Worm (Caenorhabditis elegans) whole organism, L3 larva: Measurements from ENCODE around the gene scpl-4.

ENCODE experiments used
- R02D3.7 ChIP-seq: fragments of 150-350 bp; optimal IDR thresholded peaks from 2 replicates; lab custom pipeline; 2014; ENCODE audit warnings: missing biosample characterization, missing genetic modification characterization
- ZK546.5 ChIP-seq: sonication (generic microtip); optimal IDR thresholded peaks from 2 replicates; lab custom pipeline; 2017; ENCODE audit warnings: missing biosample characterization, missing genetic modification characterization
- aly-2 ChIP-seq: fragments of 150-350 bp; optimal IDR thresholded peaks from 2 replicates; lab custom pipeline; 2014; ENCODE audit warnings: missing biosample characterization, missing genetic modification characterization
- ama-1 ChIP-seq: fragments of 150-350 bp; optimal IDR thresholded peaks from 2 replicates; lab custom pipeline; 2018
- ceh-28 ChIP-seq: fragments of 150-350 bp; optimal IDR thresholded peaks from 2 replicates; lab custom pipeline; 2014; ENCODE audit warnings: missing biosample characterization, missing genetic modification reagents, missing genetic modification characterization
- ceh-82 ChIP-seq: fragments of 150-350 bp; optimal IDR thresholded peaks from 2 replicates; lab custom pipeline; 2014; ENCODE audit warnings: missing biosample characterization, missing genetic modification characterization
- daf-12 ChIP-seq: fragments of 150-350 bp; optimal IDR thresholded peaks from 2 replicates; lab custom pipeline; 2014; ENCODE audit warnings: missing biosample characterization, missing genetic modification reagents, missing genetic modification characterization
- egl-5 ChIP-seq: fragments of 150-350 bp; optimal IDR thresholded peaks from 2 replicates; lab custom pipeline; 2017; ENCODE audit warnings: missing biosample characterization, missing genetic modification reagents, missing genetic modification characterization, inconsistent platforms
- eor-1 ChIP-seq, 2 experiments: fragments of 150-350 bp; optimal IDR thresholded peaks; 2 replicates each; lab custom pipeline; 2014 to 2018; ENCODE audit warnings: missing biosample characterization in 2 of 2, missing genetic modification characterization in 2 of 2
- fkh-10 ChIP-seq: sonication (generic microtip); optimal IDR thresholded peaks from 2 replicates; lab custom pipeline; 2017; ENCODE audit warnings: missing biosample characterization, missing genetic modification reagents, missing genetic modification characterization
- fkh-2 ChIP-seq: fragments of 150-350 bp; optimal IDR thresholded peaks from 2 replicates; lab custom pipeline; 2014; ENCODE audit warnings: missing biosample characterization, missing genetic modification reagents, missing genetic modification characterization
- hmg-11 ChIP-seq: sonication (generic microtip); optimal IDR thresholded peaks from 2 replicates; lab custom pipeline; 2016; ENCODE audit warnings: missing genetic modification characterization, missing compliant biosample characterization
- lin-39 ChIP-seq: fragments of 150-350 bp; optimal IDR thresholded peaks from 2 replicates; lab custom pipeline; 2018; ENCODE audit warnings: missing biosample characterization, missing genetic modification reagents, missing genetic modification characterization
- mdl-1 ChIP-seq: fragments of 150-350 bp; optimal IDR thresholded peaks from 2 replicates; lab custom pipeline; 2014; ENCODE audit warnings: missing biosample characterization, missing genetic modification characterization
- mml-1 ChIP-seq: fragments of 150-350 bp; sonication (generic microtip); optimal IDR thresholded peaks from 3 replicates; lab custom pipeline; 2014; ENCODE audit warnings: missing biosample characterization, missing genetic modification characterization
- nfya-1 ChIP-seq: sonication (generic microtip); optimal IDR thresholded peaks from 2 replicates; lab custom pipeline; 2017; ENCODE audit warnings: missing genetic modification characterization, mild to moderate bottlenecking, missing compliant biosample characterization, antibody characterized with exemption, moderate library complexity; ENCODE audit not compliant: insufficient read depth
- nhr-11 ChIP-seq: fragments of 150-350 bp; optimal IDR thresholded peaks from 2 replicates; lab custom pipeline; 2014; ENCODE audit warnings: missing biosample characterization, missing genetic modification characterization
- nhr-12 ChIP-seq: fragments of 150-350 bp; optimal IDR thresholded peaks from 2 replicates; lab custom pipeline; 2014; ENCODE audit warnings: missing biosample characterization, missing genetic modification characterization
- nhr-23 ChIP-seq: fragments of 150-350 bp; optimal IDR thresholded peaks from 2 replicates; lab custom pipeline; 2014; ENCODE audit warnings: missing biosample characterization, missing genetic modification reagents, missing genetic modification characterization
- nhr-25 ChIP-seq: sonication (generic microtip); optimal IDR thresholded peaks from 2 replicates; lab custom pipeline; 2017; ENCODE audit warnings: missing biosample characterization, missing genetic modification characterization
- nhr-28 ChIP-seq: fragments of 150-350 bp; optimal IDR thresholded peaks from 2 replicates; lab custom pipeline; 2014; ENCODE audit warnings: missing biosample characterization, missing genetic modification characterization
- nhr-43 ChIP-seq: sonication (generic microtip); optimal IDR thresholded peaks from 2 replicates; lab custom pipeline; 2016; ENCODE audit warnings: mild to moderate bottlenecking, missing genetic modification characterization, missing compliant biosample characterization; ENCODE audit not compliant: poor library complexity, severe bottlenecking
- nhr-67 ChIP-seq: fragments of 150-350 bp; optimal IDR thresholded peaks from 2 replicates; lab custom pipeline; 2014; ENCODE audit warnings: missing biosample characterization, missing genetic modification characterization
- nhr-76 ChIP-seq: fragments of 150-350 bp; sonication (generic microtip); optimal IDR thresholded peaks from 5 replicates; lab custom pipeline; 2014; ENCODE audit warnings: missing biosample characterization, missing genetic modification characterization
- nhr-77 ChIP-seq: fragments of 150-350 bp; optimal IDR thresholded peaks from 2 replicates; lab custom pipeline; 2014; ENCODE audit warnings: missing biosample characterization, missing genetic modification characterization
- pha-4 ChIP-seq: fragments of 150-350 bp; optimal IDR thresholded peaks from 2 replicates; lab custom pipeline; 2014; ENCODE audit warnings: missing biosample characterization, missing genetic modification reagents, missing genetic modification characterization
- pqm-1 ChIP-seq: fragments of 150-350 bp; optimal IDR thresholded peaks from 2 replicates; lab custom pipeline; 2017; ENCODE audit warnings: missing biosample characterization, missing genetic modification characterization, inconsistent platforms
- skn-1 ChIP-seq: fragments of 150-350 bp; optimal IDR thresholded peaks from 2 replicates; lab custom pipeline; 2014; ENCODE audit warnings: missing biosample characterization, missing genetic modification characterization
- unc-39 ChIP-seq: sonication (generic microtip); optimal IDR thresholded peaks from 4 replicates; lab custom pipeline; 2017; ENCODE audit warnings: missing biosample characterization, missing genetic modification characterization
- unc-62 ChIP-seq: fragments of 150-350 bp; sonication (generic microtip); optimal IDR thresholded peaks from 4 replicates; lab custom pipeline; 2014; ENCODE audit warnings: missing biosample characterization, missing genetic modification reagents, missing genetic modification characterization
- ztf-4 ChIP-seq: fragments of 150-350 bp; optimal IDR thresholded peaks from 2 replicates; lab custom pipeline; 2014; ENCODE audit warnings: missing biosample characterization, missing genetic modification characterization

The scpl-4 gene

ce11 chrV:10597234-10597633 lies 1.7 kb upstream of the scpl-4 start, which contains the start of gene T21C9.13:
T21C9.13 (plus strand) TSS chrV:10597266.
- TF ChIP-seq ceh-82 (no peak), skn-1 (tag; lab: Kevin White, UChicago) (no peak), ama-1 (lab: Kevin White, UChicago) (no peak), nhr-77 (tag; lab: Kevin White, UChicago) (no peak), lin-39 (no peak), fkh-2 (tag; lab: Kevin White, UChicago) (no peak), mdl-1 (tag; lab: Kevin White, UChicago) (no peak), nhr-11 (tag; lab: Kevin White, UChicago) (no peak), ZK546.5 (tag; lab: Kevin White, UChicago) (no peak), nhr-23 (tag; lab: Kevin White, UChicago) (no peak), daf-12 (tag; lab: Kevin White, UChicago) (no peak), nhr-76 (tag; lab: Kevin White, UChicago) (no peak), pqm-1 (tag; lab: Kevin White, UChicago) (no peak), nhr-28 (tag; lab: Kevin White, UChicago) (no peak), hmg-11 (tag; lab: Kevin White, UChicago) (no peak)

ce11 chrV:10602051-10602937 lies 3.4 kb downstream of the scpl-4 start, which contains the start of gene H27A22.1:
H27A22.1 (plus strand) TSS chrV:10602555.
- TF ChIP-seq pha-4 (tag; lab: Kevin White, UChicago) = peak; percentile 35
- no peak for TF ChIP-seq ama-1 (lab: Kevin White, UChicago)
- TF ChIP-seq nhr-23 (tag; lab: Kevin White, UChicago) = peak; percentile 57

- TF ChIP-seq ama-1 (lab: Kevin White, UChicago) = no peak
- TF ChIP-seq, all 47 proteins: peak for 0
These were observed 16.6 kb downstream of the scpl-4 start, which contains the start of gene H09F14.1 for ce11 chrV:10615496-10615895. H09F14.1 (minus strand) TSS chrV:10615596.

ce11 chrV:10630497-10630896 lies 31.6 kb downstream of the scpl-4 start:
- TF ChIP-seq mml-1 (tag; lab: Kevin White, UChicago) = no peak
- no peak for TF ChIP-seq aly-2
- no peak for TF ChIP-seq unc-62 (GFP tag; lab: Kevin White, UChicago)
- TF ChIP-seq nhr-43 (tag; lab: Kevin White, UChicago) = no peak
- TF ChIP-seq egl-5 = no peak
- TF ChIP-seq nhr-12 (tag; lab: Kevin White, UChicago) = no peak
- no peak for TF ChIP-seq nhr-77 (tag; lab: Kevin White, UChicago)
- no peak for TF ChIP-seq nhr-25
- no peak for TF ChIP-seq R02D3.7 (tag; lab: Kevin White, UChicago)
- no peak for TF ChIP-seq pha-4 (tag; lab: Kevin White, UChicago)
- TF ChIP-seq ceh-82 = no peak
- TF ChIP-seq ztf-4 (tag; lab: Kevin White, UChicago) = no peak
- TF ChIP-seq lin-39 = no peak
- TF ChIP-seq eor-1 (tag; optimal IDR thresholded peaks at IDR 0.05; lab: Kevin White, UChicago) = no peak
- no peak for TF ChIP-seq hmg-11 (tag; lab: Kevin White, UChicago)

- no peak for TF ChIP-seq unc-39 (tag; lab: Kevin White, UChicago)
- TF ChIP-seq nfya-1 (tag; lab: Kevin White, UChicago) = peak; percentile 21
- TF ChIP-seq fkh-10 = no peak
- TF ChIP-seq, all 47 proteins: peak for 1
These were observed 33.9 kb downstream of the scpl-4 start, which contains the start of gene mab-23 for ce11 chrV:10632758-10633157. mab-23 (plus strand) TSS chrV:10633058.

ce11 chrV:10635722-10636121 lies 36.8 kb downstream of the scpl-4 start, which contains the start of gene kvs-2:
kvs-2 (plus strand) TSS chrV:10636022.
- no peak for TF ChIP-seq ceh-28
- TF ChIP-seq mdl-1 (tag; lab: Kevin White, UChicago) = no peak
- TF ChIP-seq hmg-11 (tag; lab: Kevin White, UChicago) = no peak
- no peak for TF ChIP-seq ZK546.5 (tag; lab: Kevin White, UChicago)
- no peak for TF ChIP-seq ztf-4 (tag; lab: Kevin White, UChicago)
- TF ChIP-seq nhr-67 (tag; lab: Kevin White, UChicago) = no peak
- TF ChIP-seq, all 47 proteins: peak for 0
